Worm (Caenorhabditis elegans) whole organism, L4 larva: ENCODE measurements around the gene B0250.18.

Experiments used
- F10B5.3 ChIP-seq: sonication (generic microtip); optimal IDR thresholded peaks from 2 replicates; lab custom pipeline; 2016; ENCODE audit warnings: mild to moderate bottlenecking, missing genetic modification characterization, missing compliant biosample characterization
- F26F4.8 ChIP-seq: fragments of 200-800 bp; sonication (Bioruptor generic); conservative IDR thresholded peaks from 2 replicates; pipeline ENCODE4 v1.3.6; 2022; ENCODE audit warnings: missing genetic modification characterization, missing compliant biosample characterization
- F44E2.7 ChIP-seq: fragments of 200-800 bp; sonication (Bioruptor generic); IDR thresholded peaks from 2 replicates; pipeline ENCODE4 v2.1.2; 2022; ENCODE audit warnings: missing genetic modification characterization, missing compliant biosample characterization
- Y48G9A.11 ChIP-seq: fragments of 200-800 bp; sonication (Bioruptor generic); IDR thresholded peaks from 2 replicates; pipeline ENCODE4 v1.3.6; 2022; ENCODE audit warnings: missing genetic modification reagents, missing genetic modification characterization, missing compliant biosample characterization
- ZK546.5 ChIP-seq, 2 experiments: sonication (generic microtip); optimal IDR thresholded peaks; 2 replicates each; lab custom pipeline; 2017; ENCODE audit warnings: missing biosample characterization in 2 of 2, missing genetic modification characterization in 2 of 2
- arid-1 ChIP-seq: fragments of 200-800 bp; sonication (Bioruptor generic); conservative IDR thresholded peaks from 2 replicates; pipeline ENCODE4 v1.3.6; 2022; ENCODE audit warnings: missing genetic modification reagents, missing genetic modification characterization, missing compliant biosample characterization
- ceh-20 ChIP-seq: fragments of 200-800 bp; sonication (Bioruptor generic); IDR thresholded peaks from 2 replicates; pipeline ENCODE4 v1.3.6; 2022; ENCODE audit warnings: missing genetic modification reagents, missing genetic modification characterization, missing compliant biosample characterization
- ctbp-1 ChIP-seq: fragments of 200-800 bp; sonication (Bioruptor generic); IDR thresholded peaks from 2 replicates; pipeline ENCODE4 v1.3.6; 2022; ENCODE audit warnings: missing genetic modification reagents, missing genetic modification characterization, missing compliant biosample characterization
- daf-16 ChIP-seq, 3 experiments: sonication (generic microtip); optimal IDR thresholded peaks; 2 replicates each; lab custom pipeline; 2016 to 2017; ENCODE audit warnings: missing genetic modification characterization in 3 of 3, missing genetic modification reagents in 3 of 3, mild to moderate bottlenecking in 2 of 3, missing compliant biosample characterization in 2 of 3, missing biosample characterization in 1 of 3, moderate library complexity in 1 of 3
- daf-8 ChIP-seq: fragments of 200-800 bp; sonication (Bioruptor generic); IDR thresholded peaks from 2 replicates; pipeline ENCODE4 v1.3.6; 2022; ENCODE audit warnings: missing genetic modification characterization, missing compliant biosample characterization
- dmd-8 ChIP-seq: fragments of 200-800 bp; sonication (Bioruptor generic); IDR thresholded peaks from 2 replicates; pipeline ENCODE4 v1.3.6; 2022; ENCODE audit warnings: missing genetic modification characterization, missing compliant biosample characterization
- dmd-9 ChIP-seq: fragments of 200-800 bp; sonication (Bioruptor generic); IDR thresholded peaks from 2 replicates; pipeline ENCODE4 v1.3.6; 2022; ENCODE audit warnings: missing genetic modification reagents, missing genetic modification characterization, missing compliant biosample characterization
- dpl-1 ChIP-seq: fragments of 150-350 bp; optimal IDR thresholded peaks from 2 replicates; lab custom pipeline; 2014; ENCODE audit warnings: missing biosample characterization, missing genetic modification reagents, missing genetic modification characterization
- egl-43 ChIP-seq: fragments of 200-800 bp; sonication (Bioruptor generic); IDR thresholded peaks from 2 replicates; pipeline ENCODE4 v1.3.6; 2022; ENCODE audit warnings: missing genetic modification reagents, missing genetic modification characterization, missing compliant biosample characterization
- gei-8 ChIP-seq: fragments of 200-800 bp; sonication (Bioruptor generic); optimal IDR thresholded peaks from 2 replicates; lab custom pipeline; 2018; ENCODE audit warnings: mild to moderate bottlenecking, missing genetic modification characterization, missing compliant biosample characterization
- hif-1 ChIP-seq, 2 experiments: sonication (generic microtip); optimal IDR thresholded peaks; 2 replicates each; lab custom pipeline; 2016 to 2017; ENCODE audit warnings: missing compliant biosample characterization in 2 of 2, missing genetic modification characterization in 2 of 2, missing genetic modification reagents in 2 of 2, missing genotype in 2 of 2, mild to moderate bottlenecking in 1 of 2
- jun-1 ChIP-seq: fragments of 150-350 bp; optimal IDR thresholded peaks from 2 replicates; lab custom pipeline; 2014; ENCODE audit warnings: missing biosample characterization, missing genetic modification reagents, missing genetic modification characterization
- lin-13 ChIP-seq: fragments of 150-350 bp; optimal IDR thresholded peaks from 2 replicates; lab custom pipeline; 2014; ENCODE audit warnings: missing biosample characterization, missing genetic modification reagents, missing genetic modification characterization
- lin-29 ChIP-seq: fragments of 200-800 bp; sonication (Bioruptor generic); IDR thresholded peaks from 2 replicates; pipeline ENCODE4 v1.3.6; 2022; ENCODE audit warnings: missing genetic modification reagents, missing genetic modification characterization, missing compliant biosample characterization
- lir-3 ChIP-seq: sonication (generic microtip); optimal IDR thresholded peaks from 2 replicates; lab custom pipeline; 2016; ENCODE audit warnings: mild to moderate bottlenecking, missing genetic modification characterization, missing compliant biosample characterization
- lsy-2 ChIP-seq, 2 experiments: fragments of 150-350 bp in 1 of 2; sonication (generic microtip) in 1 of 2; optimal IDR thresholded peaks; 2 replicates each; lab custom pipeline; 2014 to 2017; ENCODE audit warnings: missing biosample characterization in 2 of 2, missing genetic modification characterization in 2 of 2
- mdt-29 ChIP-seq: fragments of 200-800 bp; sonication (Bioruptor generic); IDR thresholded peaks from 2 replicates; pipeline ENCODE4 v1.3.6; 2022; ENCODE audit warnings: missing genetic modification reagents, missing genetic modification characterization, missing compliant biosample characterization
- nhr-10 ChIP-seq: fragments of 150-350 bp; optimal IDR thresholded peaks from 2 replicates; lab custom pipeline; 2014; ENCODE audit warnings: missing biosample characterization, missing genetic modification characterization
- nhr-11 ChIP-seq: fragments of 150-350 bp; optimal IDR thresholded peaks from 2 replicates; lab custom pipeline; 2014; ENCODE audit warnings: missing biosample characterization, missing genetic modification characterization
- nhr-6 ChIP-seq: fragments of 150-350 bp; optimal IDR thresholded peaks from 2 replicates; lab custom pipeline; 2014; ENCODE audit warnings: missing biosample characterization, missing genetic modification characterization
- nhr-76 ChIP-seq: fragments of 150-350 bp; optimal IDR thresholded peaks from 2 replicates; lab custom pipeline; 2014; ENCODE audit warnings: missing biosample characterization, missing genetic modification characterization
- nhr-77 ChIP-seq: fragments of 150-350 bp; optimal IDR thresholded peaks from 2 replicates; lab custom pipeline; 2014; ENCODE audit warnings: missing biosample characterization, missing genetic modification characterization
- pha-4 ChIP-seq, 2 experiments: fragments of 150-350 bp in 1 of 2; fragments of 200-800 bp in 1 of 2; sonication (Bioruptor generic) in 1 of 2; IDR thresholded peaks in 1 of 2; optimal IDR thresholded peaks in 1 of 2; 2 replicates each; pipeline versions ENCODE4 v1.3.6 to Lab custom; 2014 to 2022; ENCODE audit warnings: missing genetic modification characterization in 2 of 2, missing genetic modification reagents in 2 of 2, missing biosample characterization in 1 of 2, missing compliant biosample characterization in 1 of 2
- pqm-1 ChIP-seq: sonication (generic microtip); optimal IDR thresholded peaks from 2 replicates; lab custom pipeline; 2017; ENCODE audit warnings: missing biosample characterization, missing genetic modification characterization
- set-16 ChIP-seq: fragments of 200-800 bp; sonication (Bioruptor generic); IDR thresholded peaks from 2 replicates; pipeline ENCODE4 v1.3.6; 2022; ENCODE audit warnings: missing genetic modification reagents, missing genetic modification characterization, missing compliant biosample characterization
- skn-1 ChIP-seq: fragments of 150-350 bp; optimal IDR thresholded peaks from 2 replicates; lab custom pipeline; 2014; ENCODE audit warnings: missing biosample characterization, missing genetic modification characterization
- snpc-4 ChIP-seq: fragments of 150-350 bp; optimal IDR thresholded peaks from 2 replicates; lab custom pipeline; 2014; ENCODE audit warnings: missing biosample characterization, missing genetic modification characterization
- spr-3 ChIP-seq: fragments of 200-800 bp; sonication (Bioruptor generic); optimal IDR thresholded peaks from 2 replicates; lab custom pipeline; 2018; ENCODE audit warnings: mild to moderate bottlenecking, missing genetic modification characterization, missing compliant biosample characterization
- tra-1 ChIP-seq: fragments of 200-800 bp; sonication (Bioruptor generic); IDR thresholded peaks from 2 replicates; pipeline ENCODE4 v1.3.6; 2022; ENCODE audit warnings: missing genetic modification reagents, missing genetic modification characterization, missing compliant biosample characterization
- unc-39 ChIP-seq: sonication (generic microtip); optimal IDR thresholded peaks from 2 replicates; lab custom pipeline; 2017; ENCODE audit warnings: missing biosample characterization, missing genetic modification characterization
- unc-62 ChIP-seq, 3 experiments: fragments of 150-350 bp in 1 of 3; sonication (generic microtip); optimal IDR thresholded peaks in 2 of 3; peaks in 1 of 3; 1 replicate in 1 of 3; 2 replicates in 2 of 3; lab custom pipeline; 2014 to 2017; ENCODE audit warnings: missing biosample characterization in 3 of 3, missing genetic modification characterization in 3 of 3, missing genetic modification reagents in 3 of 3, missing genotype in 1 of 3
- vab-7 ChIP-seq: fragments of 200-800 bp; sonication (Bioruptor generic); IDR thresholded peaks from 2 replicates; pipeline ENCODE4 v1.3.6; 2022; ENCODE audit warnings: missing genetic modification reagents, missing genetic modification characterization, missing compliant biosample characterization
- zag-1 ChIP-seq: fragments of 150-350 bp; optimal IDR thresholded peaks from 2 replicates; lab custom pipeline; 2014; ENCODE audit warnings: missing biosample characterization, missing genetic modification characterization
- zfp-2 ChIP-seq: sonication (generic microtip); optimal IDR thresholded peaks from 2 replicates; lab custom pipeline; 2016; ENCODE audit warnings: mild to moderate bottlenecking, missing genetic modification characterization, missing compliant biosample characterization
- zip-11 ChIP-seq: fragments of 200-800 bp; sonication (Bioruptor generic); IDR thresholded peaks from 2 replicates; pipeline ENCODE4 v1.3.6; 2022; ENCODE audit warnings: missing genetic modification characterization, missing compliant biosample characterization
- zip-2 ChIP-seq: fragments of 150-350 bp; optimal IDR thresholded peaks from 2 replicates; lab custom pipeline; 2014; ENCODE audit warnings: missing biosample characterization, missing genetic modification characterization

Gene B0250.18

ce11 chrV:20451793-20452192, 8.9 kb downstream of the B0250.18 start:
- peak; percentile 41 for TF ChIP-seq nhr-11 (tag; lab: Kevin White, UChicago)
- TF ChIP-seq lin-13 (GFP tag; lab: Kevin White, UChicago) = no peak
- TF ChIP-seq, all 104 proteins: peak for 1

ce11 chrV:20445898-20446297, 14.8 kb downstream of the B0250.18 start:
- TF ChIP-seq egl-43 (GFP tag; lab: Robert Waterston, UW) (no peak), gei-8 (GFP tag; lab: Kevin White, UChicago) (no peak), dmd-9 (GFP tag; lab: Robert Waterston, UW) (no peak), skn-1 (no peak), dmd-8 (GFP tag; lab: Robert Waterston, UW) (no peak), zag-1 (tag; lab: Kevin White, UChicago) (no peak), arid-1 (GFP tag; lab: Robert Waterston, UW) (no peak), nhr-77 (tag; lab: Kevin White, UChicago) (no peak), spr-3 (GFP tag; lab: Kevin White, UChicago) (no peak), pha-4 (GFP tag; IDR thresholded peaks at IDR 0.05; lab: Robert Waterston, UW) (no peak), pha-4 (tag; optimal IDR thresholded peaks at IDR 0.05; lab: Kevin White, UChicago) (no peak), unc-62 (GFP tag; optimal IDR thresholded peaks at IDR 0.05 in 1 of 2; lab: Kevin White, UChicago) (peak in 1 of 2 experiments; percentile 83), unc-62 (tag; optimal IDR thresholded peaks at IDR 0.05; lab: Kevin White, UChicago) (no peak), Y48G9A.11 (GFP tag; lab: Robert Waterston, UW) (no peak), unc-39 (tag; lab: Kevin White, UChicago) (no peak), nhr-6 (tag; lab: Kevin White, UChicago) (no peak), jun-1 (no peak), set-16 (GFP tag; lab: Robert Waterston, UW) (peak; percentile 83)

- TF ChIP-seq vab-7 (GFP tag; lab: Robert Waterston, UW) = 0 out of 2 replicates have a peak, but pooled peaks have one; percentile 16
Measured at ce11 chrV:20431390-20431789, 29.3 kb downstream of the B0250.18 start.

- TF ChIP-seq dpl-1 (GFP tag; lab: Kevin White, UChicago) (no peak), spr-3 (GFP tag; lab: Kevin White, UChicago) (no peak), nhr-10 (tag; lab: Kevin White, UChicago) (no peak), zip-2 (tag; lab: Kevin White, UChicago) (no peak), lir-3 (no peak), dmd-8 (GFP tag; lab: Robert Waterston, UW) (no peak), snpc-4 (tag; lab: Kevin White, UChicago) (no peak), lin-13 (GFP tag; lab: Kevin White, UChicago) (no peak), F26F4.8 (no peak)
Measured at ce11 chrV:20425183-20425400, 35.6 kb downstream of the B0250.18 start, which contains the start of the genes fce-2 and F48F5.8. TSS of gene fce-2 (plus strand) at chrV:20425301. TSS of gene F48F5.8 (plus strand) at chrV:20425342.

- TF ChIP-seq ctbp-1 (GFP tag; lab: Robert Waterston, UW) (no peak), zfp-2 (tag; lab: Kevin White, UChicago) (no peak), zip-11 (GFP tag; lab: Robert Waterston, UW) (no peak), ceh-20 (GFP tag; lab: Robert Waterston, UW) (0 out of 2 replicates have a peak, but pooled peaks have one; percentile 10), tra-1 (GFP tag; lab: Robert Waterston, UW) (no peak; the same call in 1 of the 2 replicates), nhr-76 (tag; lab: Kevin White, UChicago) (no peak), daf-16 (GFP tag; optimal IDR thresholded peaks at IDR 0.05; lab: Kevin White, UChicago) (no peak), daf-16 (tag; optimal IDR thresholded peaks at IDR 0.05; lab: Kevin White, UChicago) (peak; percentile 86), vab-7 (GFP tag; lab: Robert Waterston, UW) (no peak), skn-1 (no peak), F44E2.7 (no peak), mdt-29 (no peak), lsy-2 (tag; optimal IDR thresholded peaks at IDR 0.05; lab: Kevin White, UChicago) (peak in 1 of 2 experiments; percentile 36), lin-29 (GFP tag; lab: Robert Waterston, UW) (no peak), F26F4.8 (0 out of 2 replicates have a peak, but pooled peaks have one; percentile 26), F10B5.3 (tag; lab: Kevin White, UChicago) (no peak), nhr-77 (tag; lab: Kevin White, UChicago) (no peak), pqm-1 (tag; lab: Kevin White, UChicago) (peak; percentile 2), hif-1 (tag; optimal IDR thresholded peaks at IDR 0.05; lab: Kevin White, UChicago) (peak in 1 of 2 experiments; percentile 56), daf-8 (GFP tag; lab: Robert Waterston, UW) (no peak), ZK546.5 (tag; optimal IDR thresholded peaks at IDR 0.05; lab: Kevin White, UChicago) (no peak)
Measured at ce11 chrV:20424229-20425182, 36.2 kb downstream of the B0250.18 start.
